Fruit fly (Drosophila melanogaster) whole organism: ENCODE results near the gene Ir87a.

Source experiments
- CG8478 ChIP-seq: fragments of >200 bp; optimal IDR thresholded peaks from 2 replicates; lab custom pipeline; 2018; ENCODE audit warnings: inconsistent platforms
- Dll ChIP-seq: fragments of >200 bp; optimal IDR thresholded peaks from 2 replicates; lab custom pipeline; 2017
- EcR ChIP-seq, 2 experiments: fragments of >200 bp; optimal IDR thresholded peaks; 2 replicates each; lab custom pipeline; 2017; ENCODE audit warnings: missing biosample characterization in 2 of 2, missing genetic modification characterization in 2 of 2, missing genetic modification reagents in 2 of 2
- pan ChIP-seq: fragments of >200 bp; optimal IDR thresholded peaks from 2 replicates; lab custom pipeline; 2017
- psq ChIP-seq: fragments of >200 bp; optimal IDR thresholded peaks from 2 replicates; lab custom pipeline; 2017
- usp ChIP-seq: fragments of >200 bp; optimal IDR thresholded peaks from 2 replicates; lab custom pipeline; 2017; ENCODE audit warnings: missing biosample characterization, missing genetic modification characterization, mixed read lengths

Ir87a gene

DNA sequence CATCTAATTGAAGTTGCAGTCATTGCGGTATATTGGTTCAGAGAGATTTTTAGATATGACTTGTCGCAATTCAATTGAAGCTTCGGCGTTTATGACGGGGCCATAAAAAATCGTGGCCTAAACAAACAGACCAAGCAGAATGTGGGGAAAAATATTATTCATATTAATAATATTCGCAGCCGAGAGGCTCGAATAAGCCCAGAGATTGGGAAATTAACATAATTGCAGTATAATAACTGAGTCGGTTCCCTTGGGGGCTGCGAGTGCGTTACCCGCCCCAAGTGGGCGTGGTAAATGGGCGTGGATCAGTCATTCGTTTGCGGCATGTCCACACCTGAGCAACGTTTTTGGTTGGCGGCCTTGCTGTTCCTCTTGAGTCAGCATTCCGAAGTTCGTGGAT lies at the start of gene Ir87a:
TSS of gene Ir87a (plus strand) at position 301 of the 400 bp plus-strand sequence.
- TF ChIP-seq Dll (lab: Kevin White, UChicago) (no peak), pan (no peak), EcR (GFP tag; optimal IDR thresholded peaks at IDR 0.05; lab: Kevin White, UChicago) (no peak), usp (no peak), CG8478 (lab: Kevin White, UChicago) (no peak), psq (no peak)

DNA sequence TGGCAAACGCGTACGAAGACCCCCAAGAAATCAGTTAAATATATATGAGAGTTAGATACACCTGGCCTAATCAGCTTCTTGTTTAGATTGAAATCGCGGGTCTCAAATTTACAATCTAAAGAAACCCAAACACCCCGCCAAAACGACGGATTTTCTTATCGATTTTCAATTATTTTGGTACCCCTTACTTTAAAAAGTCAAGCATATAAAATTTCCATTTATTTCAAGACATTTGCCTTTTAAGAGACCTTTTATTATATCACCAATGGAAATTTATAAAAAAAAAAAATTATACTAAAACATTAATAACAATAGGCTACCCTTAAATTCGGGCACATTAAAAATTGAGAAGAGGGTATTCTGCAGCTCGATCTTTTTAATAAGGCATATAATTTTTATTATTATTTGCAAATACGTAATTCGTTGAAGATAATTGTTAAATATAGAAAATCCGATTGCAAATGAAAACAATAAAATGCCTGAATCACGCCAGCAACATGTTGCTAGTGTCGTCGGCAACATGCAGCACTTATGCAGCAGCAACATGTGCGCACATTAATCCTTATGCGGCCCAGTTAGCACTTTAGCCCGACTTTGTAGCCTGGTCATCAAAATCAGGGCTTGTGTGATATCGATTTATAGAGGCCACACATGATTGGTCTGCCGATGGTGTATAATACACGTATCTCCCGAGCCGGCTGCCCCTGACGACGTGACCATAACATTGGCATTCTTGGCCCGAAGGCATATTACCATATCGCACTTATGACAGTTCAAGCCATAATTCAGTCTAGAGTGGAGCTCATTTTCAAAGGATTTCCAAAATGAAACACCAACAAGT lies 48.0 kb upstream of the Ir87a start, which contains the start of the genes Lip3 and CG34309:
TSS of gene Lip3 (minus strand) at position 65 of the 841 bp plus-strand sequence.
TSS of gene CG34309 (plus strand) at position 791 of the 841 bp plus-strand sequence.
- TF ChIP-seq CG8478 (lab: Kevin White, UChicago): no peak
- no peak for TF ChIP-seq psq
- no peak for TF ChIP-seq Dll (lab: Kevin White, UChicago)
- peak; percentile 53 for TF ChIP-seq pan
- no peak for TF ChIP-seq EcR (GFP tag; optimal IDR thresholded peaks at IDR 0.05; lab: Kevin White, UChicago)

DNA sequence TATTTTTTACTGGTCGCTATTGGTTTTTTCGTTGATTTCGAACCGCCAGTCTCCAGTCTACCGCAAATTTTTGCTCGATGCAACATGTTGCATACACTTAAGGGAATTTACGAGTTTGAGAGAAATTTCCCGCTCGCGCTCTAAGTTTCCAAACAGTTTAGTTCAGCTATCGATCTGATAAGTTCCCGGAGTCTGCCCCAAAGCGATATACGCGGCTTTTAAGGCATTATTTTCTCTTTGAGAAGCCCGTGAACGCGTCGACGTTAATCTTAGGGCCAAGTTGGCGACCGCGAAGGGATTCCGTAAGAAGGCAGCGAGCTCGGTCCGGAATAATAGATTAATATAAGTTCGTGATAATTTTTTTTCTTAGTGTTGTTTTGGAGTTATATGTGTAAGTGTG lies 45.2 kb upstream of the Ir87a start:
- TF ChIP-seq Dll (lab: Kevin White, UChicago) (no peak), EcR (GFP tag; optimal IDR thresholded peaks at IDR 0.05; lab: Kevin White, UChicago) (no peak), CG8478 (lab: Kevin White, UChicago) (no peak), usp (no peak), pan (no peak)

- TF ChIP-seq psq (no peak), CG8478 (lab: Kevin White, UChicago) (no peak), Dll (lab: Kevin White, UChicago) (no peak), EcR (GFP tag; optimal IDR thresholded peaks at IDR 0.05; lab: Kevin White, UChicago) (no peak), usp (no peak), pan (no peak)
These were observed 40.4 kb upstream of the Ir87a start, which contains the start of the genes CG9813 and CG8870 for dm6 chr3R:13379675-13380074. Gene CG9813 (minus strand): TSS chr3R:13379775. Gene CG8870 (plus strand): TSS chr3R:13379842.

dm6 chr3R:13381744-13382435 lies 38.2 kb upstream of the Ir87a start, which contains the start of the genes mRpS21 and Droj2:
Gene mRpS21 (minus strand): TSS chr3R:13381809.
Gene Droj2 (plus strand): TSS chr3R:13382106.
- no peak for TF ChIP-seq CG8478 (lab: Kevin White, UChicago)

DNA sequence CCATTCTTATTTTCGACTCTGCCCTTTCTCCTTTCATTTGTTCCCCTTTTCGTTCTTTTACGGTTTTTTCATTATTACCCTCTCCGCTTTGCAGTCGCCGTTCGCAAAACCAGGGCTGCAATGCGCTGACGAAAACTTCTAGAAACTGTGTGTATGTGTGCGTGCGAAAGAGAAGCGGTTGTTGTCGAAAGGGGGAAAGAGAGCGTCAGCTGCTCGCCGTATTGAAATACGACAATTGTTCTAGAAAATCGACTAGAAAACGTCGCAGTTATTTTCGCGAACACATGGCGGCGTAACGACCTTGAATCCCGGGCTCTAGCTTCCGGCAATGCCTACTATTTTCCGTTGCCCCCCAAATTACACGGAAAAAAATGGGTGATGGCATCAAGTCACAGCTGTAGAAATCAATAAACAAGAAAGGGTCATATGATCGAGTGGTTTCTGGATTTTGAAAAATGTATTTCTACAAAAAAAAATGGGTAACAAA lies 37.4 kb upstream of the Ir87a start:
- TF ChIP-seq CG8478 (lab: Kevin White, UChicago) (no peak), Dll (lab: Kevin White, UChicago) (no peak), psq (no peak), EcR (GFP tag; optimal IDR thresholded peaks at IDR 0.05; lab: Kevin White, UChicago) (no peak), pan (no peak), usp (no peak)

DNA sequence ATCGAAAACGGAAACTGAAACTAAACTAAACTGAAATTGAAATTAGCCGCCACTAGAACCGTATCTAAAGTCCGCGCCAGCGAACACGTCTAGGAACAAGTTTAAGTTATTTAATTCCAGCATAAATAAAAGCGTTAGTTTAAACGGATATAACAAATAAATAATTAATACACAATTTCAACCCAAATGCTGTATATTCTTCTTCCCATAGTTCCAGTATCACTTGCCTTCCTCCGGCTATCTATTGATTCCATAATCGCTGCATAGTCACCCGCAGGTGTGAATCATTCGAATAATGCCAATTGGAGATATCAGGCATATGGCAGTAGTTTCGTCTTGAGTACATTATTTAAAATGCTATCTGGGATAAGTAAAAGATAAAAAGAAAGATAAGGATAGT lies 35.0 kb upstream of the Ir87a start:
- TF ChIP-seq CG8478 (lab: Kevin White, UChicago): no peak
- no peak for TF ChIP-seq pan
- no peak for TF ChIP-seq Dll (lab: Kevin White, UChicago)

DNA sequence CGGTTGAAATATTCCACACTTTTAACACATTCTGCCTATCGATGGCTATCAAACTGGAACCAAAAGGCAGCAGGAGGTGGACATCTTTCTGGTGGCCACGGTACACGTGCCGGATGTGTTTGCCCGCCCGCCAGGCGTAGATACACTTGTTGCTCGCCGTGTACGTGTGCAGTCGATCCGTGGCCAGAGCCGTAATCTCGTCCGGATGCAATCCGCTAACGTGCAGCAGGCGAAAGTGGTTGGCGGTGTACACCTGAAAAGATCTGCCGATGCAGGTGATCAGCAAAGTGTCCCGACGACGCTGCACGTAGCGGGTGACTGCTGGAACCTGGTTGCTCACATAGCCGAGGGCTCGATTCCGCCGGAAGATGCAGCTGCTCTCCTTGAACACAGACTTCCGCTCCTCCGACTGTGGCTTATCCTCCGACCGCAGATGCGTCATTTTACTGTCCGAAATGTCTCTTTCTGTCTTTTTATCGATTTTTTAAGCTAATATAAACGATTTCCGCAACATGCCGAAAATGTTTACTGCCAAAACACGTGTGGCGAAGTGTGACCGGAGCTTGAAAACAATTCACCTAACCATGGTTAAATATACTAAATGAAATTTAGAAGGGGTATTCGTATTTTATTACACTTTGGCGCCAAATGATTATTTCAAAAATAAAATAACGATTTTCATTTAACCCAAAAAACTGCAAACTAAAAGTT lies 31.8 kb upstream of the Ir87a start, which contains the start of gene CG9799:
TSS of gene CG9799 (minus strand) at position 550 of the 711 bp plus-strand sequence.
- TF ChIP-seq CG8478 (lab: Kevin White, UChicago) (no peak), pan (no peak), EcR (GFP tag; optimal IDR thresholded peaks at IDR 0.05; lab: Kevin White, UChicago) (no peak), Dll (lab: Kevin White, UChicago) (no peak), usp (no peak), psq (no peak)

- TF ChIP-seq Dll (lab: Kevin White, UChicago): no peak
These were observed 29.6 kb upstream of the Ir87a start for dm6 chr3R:13390490-13390889.

DNA sequence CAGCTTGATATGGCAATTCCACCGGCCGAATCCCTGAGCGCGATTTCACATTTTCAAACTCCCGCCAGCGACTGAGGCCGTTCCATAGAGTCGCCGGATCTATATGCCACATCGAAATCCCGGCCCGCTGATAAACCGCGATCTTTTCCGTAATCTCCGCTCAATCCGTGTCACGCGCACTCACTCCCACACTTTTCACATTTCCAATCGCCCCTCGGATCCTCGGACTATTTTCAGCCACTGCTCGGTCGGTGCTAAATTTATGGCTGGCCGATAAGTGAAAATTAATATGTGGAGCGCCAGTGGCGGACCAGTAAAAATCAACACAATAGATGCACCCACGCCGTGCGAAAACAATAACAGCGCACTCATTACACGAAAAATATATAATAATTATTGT lies 27.1 kb upstream of the Ir87a start:
- TF ChIP-seq EcR (GFP tag; optimal IDR thresholded peaks at IDR 0.05; lab: Kevin White, UChicago) (no peak), CG8478 (lab: Kevin White, UChicago) (no peak), usp (no peak), psq (no peak), Dll (lab: Kevin White, UChicago) (no peak), pan (no peak)

DNA sequence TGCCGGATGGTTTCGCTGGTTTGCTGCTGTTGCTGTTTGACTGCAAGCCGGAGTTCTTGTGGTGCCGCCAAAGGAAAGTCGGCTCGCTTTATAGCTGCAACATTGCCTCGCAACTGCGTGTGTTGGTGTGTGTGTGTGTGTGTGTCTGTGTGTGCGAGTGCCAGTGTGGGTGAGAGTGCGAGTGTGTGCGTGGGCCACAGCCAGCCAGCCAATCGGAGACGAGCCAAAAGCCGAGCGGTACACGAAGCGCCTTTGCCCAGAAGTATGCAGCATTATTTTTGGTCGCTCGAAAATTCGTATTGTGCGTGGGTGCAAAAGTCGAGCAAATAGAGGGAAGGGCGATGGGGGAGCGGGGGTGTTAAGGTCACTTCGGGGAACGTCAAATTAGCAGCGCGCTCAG lies 24.9 kb upstream of the Ir87a start, which contains the start of gene CCHa2:
TSS of gene CCHa2 (minus strand) at position 65 of the 400 bp plus-strand sequence.
- TF ChIP-seq psq (no peak), usp (no peak), pan (no peak), Dll (lab: Kevin White, UChicago) (no peak)

dm6 chr3R:13397040-13397439 lies 23.0 kb upstream of the Ir87a start, which contains the start of gene CG14374:
Gene CG14374 (minus strand): TSS chr3R:13397140.
- TF ChIP-seq usp (no peak), psq (no peak), pan (no peak), CG8478 (lab: Kevin White, UChicago) (no peak), Dll (lab: Kevin White, UChicago) (no peak), EcR (GFP tag; optimal IDR thresholded peaks at IDR 0.05; lab: Kevin White, UChicago) (no peak)
